Worm (Caenorhabditis elegans) whole organism, L3 larva: ENCODE measurements around the gene F59A6.12.

Source experiments
- R02D3.7 ChIP-seq: fragments of 150-350 bp; optimal IDR thresholded peaks from 2 replicates; lab custom pipeline; 2014; ENCODE audit warnings: missing biosample characterization, missing genetic modification characterization
- aly-2 ChIP-seq: fragments of 150-350 bp; optimal IDR thresholded peaks from 2 replicates; lab custom pipeline; 2014; ENCODE audit warnings: missing biosample characterization, missing genetic modification characterization
- ama-1 ChIP-seq: fragments of 150-350 bp; optimal IDR thresholded peaks from 2 replicates; lab custom pipeline; 2018
- ceh-82 ChIP-seq: fragments of 150-350 bp; optimal IDR thresholded peaks from 2 replicates; lab custom pipeline; 2014; ENCODE audit warnings: missing biosample characterization, missing genetic modification characterization
- egl-5 ChIP-seq: fragments of 150-350 bp; optimal IDR thresholded peaks from 2 replicates; lab custom pipeline; 2017; ENCODE audit warnings: missing biosample characterization, missing genetic modification reagents, missing genetic modification characterization, inconsistent platforms
- fos-1 ChIP-seq: fragments of 150-350 bp; optimal IDR thresholded peaks from 2 replicates; lab custom pipeline; 2014; ENCODE audit warnings: missing biosample characterization, missing genetic modification characterization
- lin-15B ChIP-seq: fragments of 150-350 bp; optimal IDR thresholded peaks from 2 replicates; lab custom pipeline; 2014; ENCODE audit warnings: missing biosample characterization, missing genetic modification characterization
- nhr-11 ChIP-seq: fragments of 150-350 bp; optimal IDR thresholded peaks from 2 replicates; lab custom pipeline; 2014; ENCODE audit warnings: missing biosample characterization, missing genetic modification characterization
- nhr-76 ChIP-seq: fragments of 150-350 bp; sonication (generic microtip); optimal IDR thresholded peaks from 5 replicates; lab custom pipeline; 2014; ENCODE audit warnings: missing biosample characterization, missing genetic modification characterization
- nhr-77 ChIP-seq: fragments of 150-350 bp; optimal IDR thresholded peaks from 2 replicates; lab custom pipeline; 2014; ENCODE audit warnings: missing biosample characterization, missing genetic modification characterization
- pqm-1 ChIP-seq: fragments of 150-350 bp; optimal IDR thresholded peaks from 2 replicates; lab custom pipeline; 2017; ENCODE audit warnings: missing biosample characterization, missing genetic modification characterization, inconsistent platforms
- snpc-4 ChIP-seq: fragments of 150-350 bp; optimal IDR thresholded peaks from 2 replicates; lab custom pipeline; 2014; ENCODE audit warnings: missing biosample characterization, missing genetic modification characterization
- unc-39 ChIP-seq: sonication (generic microtip); optimal IDR thresholded peaks from 4 replicates; lab custom pipeline; 2017; ENCODE audit warnings: missing biosample characterization, missing genetic modification characterization
- unc-62 ChIP-seq: fragments of 150-350 bp; sonication (generic microtip); optimal IDR thresholded peaks from 4 replicates; lab custom pipeline; 2014; ENCODE audit warnings: missing biosample characterization, missing genetic modification reagents, missing genetic modification characterization

DNA sequence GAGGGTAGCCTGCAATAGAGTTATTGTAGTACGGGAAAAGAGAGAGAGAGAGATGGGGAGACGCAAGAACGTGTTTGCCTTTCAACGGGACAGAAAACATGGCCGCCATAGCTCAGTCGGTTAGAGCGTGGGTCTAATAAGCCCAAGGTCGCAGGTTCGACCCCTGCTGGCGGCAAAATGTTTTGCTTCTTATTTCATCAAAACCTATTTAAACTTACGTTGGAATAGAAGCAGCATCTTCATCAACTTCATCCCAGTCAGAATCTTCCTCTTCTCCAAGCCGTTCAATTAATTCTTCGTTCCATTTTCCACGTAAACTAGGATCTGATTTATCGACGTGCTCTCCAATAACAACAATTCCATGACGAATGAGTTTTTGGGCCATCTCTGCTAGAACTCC lies 20.8 kb upstream of the F59A6.12 start:
- TF ChIP-seq R02D3.7 (tag; lab: Kevin White, UChicago): peak; percentile 29
- peak; percentile 30 for TF ChIP-seq snpc-4
- TF ChIP-seq unc-39 (tag; lab: Kevin White, UChicago): no peak
- no peak for TF ChIP-seq nhr-76 (tag; lab: Kevin White, UChicago)
- no peak for TF ChIP-seq nhr-77 (tag; lab: Kevin White, UChicago)
- peak; percentile 29 for TF ChIP-seq ceh-82
- no peak for TF ChIP-seq unc-62 (GFP tag; lab: Kevin White, UChicago)
- peak; percentile 17 for TF ChIP-seq pqm-1 (tag; lab: Kevin White, UChicago)
- TF ChIP-seq lin-15B: peak; percentile 34
- TF ChIP-seq ama-1 (lab: Kevin White, UChicago): no peak
- TF ChIP-seq aly-2 (tag; lab: Kevin White, UChicago): no peak
- no peak for TF ChIP-seq egl-5
- no peak for TF ChIP-seq fos-1 (tag; lab: Kevin White, UChicago)
- no peak for TF ChIP-seq nhr-11 (tag; lab: Kevin White, UChicago)
